Worm (Caenorhabditis elegans) whole organism, L4 larva: ENCODE data around the gene tsen-2.

Source experiments
- aly-2 ChIP-seq: sonication (generic microtip); optimal IDR thresholded peaks from 2 replicates; lab custom pipeline; 2018; ENCODE audit warnings: missing biosample characterization, missing genetic modification characterization
- egl-27 ChIP-seq: sonication (generic microtip); optimal IDR thresholded peaks from 3 replicates; lab custom pipeline; 2017; ENCODE audit warnings: missing biosample characterization, missing genetic modification reagents, missing genetic modification characterization
- lin-13 ChIP-seq: fragments of 150-350 bp; optimal IDR thresholded peaks from 2 replicates; lab custom pipeline; 2014; ENCODE audit warnings: missing biosample characterization, missing genetic modification reagents, missing genetic modification characterization
- lsy-2 ChIP-seq, 2 experiments: fragments of 150-350 bp in 1 of 2; sonication (generic microtip) in 1 of 2; optimal IDR thresholded peaks; 2 replicates each; lab custom pipeline; 2014 to 2017; ENCODE audit warnings: missing biosample characterization in 2 of 2, missing genetic modification characterization in 2 of 2
- nhr-237 ChIP-seq: sonication (generic microtip); optimal IDR thresholded peaks from 2 replicates; lab custom pipeline; 2017; ENCODE audit warnings: missing biosample characterization, missing genetic modification characterization
- skn-1 ChIP-seq: fragments of 150-350 bp; optimal IDR thresholded peaks from 2 replicates; lab custom pipeline; 2014; ENCODE audit warnings: missing biosample characterization, missing genetic modification characterization
- snpc-4 ChIP-seq: fragments of 150-350 bp; optimal IDR thresholded peaks from 2 replicates; lab custom pipeline; 2014; ENCODE audit warnings: missing biosample characterization, missing genetic modification characterization
- zag-1 ChIP-seq: fragments of 150-350 bp; optimal IDR thresholded peaks from 2 replicates; lab custom pipeline; 2014; ENCODE audit warnings: missing biosample characterization, missing genetic modification characterization

- TF ChIP-seq snpc-4 (no peak), egl-27 (tag; lab: Kevin White, UChicago) (no peak), aly-2 (tag; lab: Kevin White, UChicago) (no peak), nhr-237 (tag; lab: Kevin White, UChicago) (no peak), lsy-2 (tag; optimal IDR thresholded peaks at IDR 0.05; lab: Kevin White, UChicago) (peak; percentile 54 to 98), zag-1 (tag; lab: Kevin White, UChicago) (no peak), lin-13 (no peak), skn-1 (tag; lab: Kevin White, UChicago) (no peak)
Measured at ce11 chrIII:11847658-11848202, 50.3 kb downstream of the tsen-2 start, which contains the start of gene mif-1.
